Worm (Caenorhabditis elegans) whole organism, young adult: ENCODE results near the gene srh-60.

Experiments
- B0035.1 ChIP-seq: sonication (generic microtip); optimal IDR thresholded peaks from 2 replicates; lab custom pipeline; 2016; ENCODE audit warnings: missing genetic modification characterization, mild to moderate bottlenecking, missing compliant biosample characterization, missing genotype, missing genetic modification reagents
- B0336.3 ChIP-seq: fragments of 200-800 bp; sonication (Bioruptor generic); IDR thresholded peaks from 2 replicates; pipeline ENCODE4 v1.3.6; 2022; ENCODE audit warnings: missing genetic modification characterization, missing compliant biosample characterization
- D2030.7 ChIP-seq: fragments of 200-800 bp; sonication (Bioruptor generic); IDR thresholded peaks from 2 replicates; pipeline ENCODE4 v1.3.6; 2022; ENCODE audit warnings: missing genetic modification reagents, missing genetic modification characterization, missing compliant biosample characterization
- F22D6.2 ChIP-seq: sonication (generic microtip); optimal IDR thresholded peaks from 2 replicates; lab custom pipeline; 2016; ENCODE audit warnings: mild to moderate bottlenecking, missing genetic modification characterization, missing compliant biosample characterization
- F23B12.7 ChIP-seq: sonication (generic microtip); optimal IDR thresholded peaks from 2 replicates; lab custom pipeline; 2017; ENCODE audit warnings: missing genetic modification characterization, mild to moderate bottlenecking, missing compliant biosample characterization, antibody characterized with exemption, moderate library complexity; ENCODE audit not compliant: insufficient read depth
- F39B2.1 ChIP-seq: fragments of 200-800 bp; sonication (Bioruptor generic); IDR thresholded peaks from 2 replicates; pipeline ENCODE4 v1.3.6; 2022; ENCODE audit warnings: missing genetic modification reagents, missing genetic modification characterization, missing compliant biosample characterization
- F49E8.2 ChIP-seq: sonication (generic microtip); optimal IDR thresholded peaks from 3 replicates; lab custom pipeline; 2017; ENCODE audit warnings: missing genetic modification characterization, mild to moderate bottlenecking, missing compliant biosample characterization, antibody characterized with exemption, moderate library complexity; ENCODE audit not compliant: insufficient read depth
- T07F8.4 ChIP-seq: sonication (generic microtip); optimal IDR thresholded peaks from 2 replicates; lab custom pipeline; 2016; ENCODE audit warnings: mild to moderate bottlenecking, missing genetic modification characterization, moderate library complexity, missing compliant biosample characterization
- Y53F4B.3 ChIP-seq: fragments of 200-800 bp; sonication (Bioruptor generic); IDR thresholded peaks from 2 replicates; pipeline ENCODE4 v1.3.6; 2022; ENCODE audit warnings: missing genetic modification reagents, missing genetic modification characterization, missing compliant biosample characterization
- Y53G8AR.9 ChIP-seq: fragments of 200-800 bp; sonication (Bioruptor generic); conservative IDR thresholded peaks from 2 replicates; pipeline ENCODE4 v1.3.6; 2022; ENCODE audit warnings: missing genetic modification reagents, missing genetic modification characterization, missing compliant biosample characterization
- ama-1 ChIP-seq, 3 experiments: fragments of 150-350 bp in 1 of 3; sonication (generic microtip) in 2 of 3; optimal IDR thresholded peaks; 2 replicates each; lab custom pipeline; 2014 to 2018; ENCODE audit warnings: missing biosample characterization in 2 of 3, missing genetic modification characterization in 2 of 3, missing genetic modification reagents in 2 of 3
- aptf-2 ChIP-seq: fragments of 200-800 bp; sonication (Bioruptor generic); conservative IDR thresholded peaks from 2 replicates; pipeline ENCODE4 v1.3.6; 2022; ENCODE audit warnings: missing genetic modification reagents, missing genetic modification characterization, missing compliant biosample characterization
- aptf-3 ChIP-seq: fragments of 200-800 bp; sonication (Bioruptor generic); IDR thresholded peaks from 2 replicates; pipeline ENCODE4 v1.3.6; 2022; ENCODE audit warnings: missing genetic modification characterization, missing compliant biosample characterization
- athp-1 ChIP-seq: sonication (generic microtip); optimal IDR thresholded peaks from 2 replicates; lab custom pipeline; 2017; ENCODE audit warnings: mild to moderate bottlenecking, missing genetic modification characterization, missing compliant biosample characterization
- attf-6 ChIP-seq: fragments of 200-800 bp; sonication (Bioruptor generic); IDR thresholded peaks from 2 replicates; pipeline ENCODE4 v1.3.6; 2022; ENCODE audit warnings: missing genetic modification reagents, missing genetic modification characterization, missing compliant biosample characterization
- cebp-2 ChIP-seq: fragments of 200-800 bp; sonication (Bioruptor generic); IDR thresholded peaks from 2 replicates; pipeline ENCODE4 v1.3.6; 2022; ENCODE audit warnings: missing genetic modification characterization, missing compliant biosample characterization
- ceh-40 ChIP-seq: fragments of 200-800 bp; sonication (Bioruptor generic); IDR thresholded peaks from 2 replicates; pipeline ENCODE4 v1.3.6; 2022; ENCODE audit warnings: missing genetic modification characterization, missing compliant biosample characterization
- ceh-79 ChIP-seq: sonication (generic microtip); optimal IDR thresholded peaks from 2 replicates; lab custom pipeline; 2017; ENCODE audit warnings: mild to moderate bottlenecking, missing genetic modification characterization, missing compliant biosample characterization
- chd-7 ChIP-seq: sonication (generic microtip); optimal IDR thresholded peaks from 2 replicates; lab custom pipeline; 2016; ENCODE audit warnings: mild to moderate bottlenecking, missing genetic modification characterization, moderate library complexity, missing compliant biosample characterization
- egrh-3 ChIP-seq: fragments of 200-800 bp; sonication (Bioruptor generic); IDR thresholded peaks from 2 replicates; pipeline ENCODE4 v1.3.6; 2022; ENCODE audit warnings: missing genetic modification reagents, missing genetic modification characterization, missing compliant biosample characterization
- ets-4 ChIP-seq: fragments of 200-800 bp; sonication (Bioruptor generic); optimal IDR thresholded peaks from 2 replicates; lab custom pipeline; 2018; ENCODE audit warnings: mild to moderate bottlenecking, missing genetic modification characterization, missing compliant biosample characterization
- hlh-26 ChIP-seq: fragments of 200-800 bp; sonication (Bioruptor generic); conservative IDR thresholded peaks from 2 replicates; pipeline ENCODE4 v1.3.6; 2022; ENCODE audit warnings: missing genetic modification reagents, missing genetic modification characterization, missing compliant biosample characterization
- hrde-1 ChIP-seq: sonication (generic microtip); optimal IDR thresholded peaks from 2 replicates; lab custom pipeline; 2016; ENCODE audit warnings: missing genetic modification characterization, mild to moderate bottlenecking, missing compliant biosample characterization, moderate library complexity, missing genotype, missing genetic modification reagents, borderline replicate concordance
- lin-35 ChIP-seq, 3 experiments: fragments of 150-350 bp in 2 of 3; sonication (generic microtip) in 1 of 3; optimal IDR thresholded peaks; 2 replicates each; lab custom pipeline; 2014 to 2018; ENCODE audit warnings: missing biosample characterization in 3 of 3, missing genetic modification characterization in 3 of 3, missing genetic modification reagents in 3 of 3
- lin-40 ChIP-seq: sonication (generic microtip); optimal IDR thresholded peaks from 2 replicates; lab custom pipeline; 2016; ENCODE audit warnings: missing genetic modification characterization, mild to moderate bottlenecking, missing compliant biosample characterization, missing genotype, missing genetic modification reagents
- lsy-27 ChIP-seq: sonication (generic microtip); optimal IDR thresholded peaks from 2 replicates; lab custom pipeline; 2017; ENCODE audit warnings: missing genetic modification characterization, mild to moderate bottlenecking, missing compliant biosample characterization, antibody characterized with exemption, missing genotype, borderline replicate concordance; ENCODE audit not compliant: insufficient read depth
- madf-3 ChIP-seq: fragments of 200-800 bp; sonication (Bioruptor generic); IDR thresholded peaks from 2 replicates; pipeline ENCODE4 v1.3.6; 2022; ENCODE audit warnings: missing genetic modification reagents, missing genetic modification characterization, missing compliant biosample characterization
- madf-8 ChIP-seq: fragments of 200-800 bp; sonication (Bioruptor generic); conservative IDR thresholded peaks from 2 replicates; pipeline ENCODE4 v1.3.6; 2022; ENCODE audit warnings: missing genetic modification reagents, missing genetic modification characterization, missing compliant biosample characterization
- mcd-1 ChIP-seq: fragments of 200-800 bp; sonication (Bioruptor generic); IDR thresholded peaks from 2 replicates; pipeline ENCODE4 v1.3.6; 2022; ENCODE audit warnings: missing genetic modification reagents, missing genetic modification characterization, missing compliant biosample characterization
- nhr-120 ChIP-seq: fragments of 200-800 bp; sonication (Bioruptor generic); IDR thresholded peaks from 2 replicates; pipeline ENCODE4 v1.3.6; 2022; ENCODE audit warnings: missing genetic modification characterization, missing compliant biosample characterization
- nhr-80 ChIP-seq: sonication (generic microtip); optimal IDR thresholded peaks from 2 replicates; lab custom pipeline; 2016; ENCODE audit warnings: missing genetic modification characterization, missing compliant biosample characterization
- pbrm-1 ChIP-seq: fragments of 200-800 bp; sonication (Bioruptor generic); IDR thresholded peaks from 2 replicates; pipeline ENCODE4 v1.3.6; 2022; ENCODE audit warnings: missing genetic modification reagents, missing genetic modification characterization, missing compliant biosample characterization
- rec-8 ChIP-seq, 2 experiments: sonication (generic microtip); optimal IDR thresholded peaks; 2 replicates each; lab custom pipeline; 2016; ENCODE audit warnings: mild to moderate bottlenecking in 2 of 2, missing genetic modification characterization in 2 of 2, missing genetic modification reagents in 2 of 2, missing genotype in 2 of 2, missing biosample characterization in 1 of 2, missing compliant biosample characterization in 1 of 2, moderate library complexity in 1 of 2
- repo-1 ChIP-seq: sonication (generic microtip); optimal IDR thresholded peaks from 2 replicates; lab custom pipeline; 2017; ENCODE audit warnings: mild to moderate bottlenecking, missing genetic modification characterization, missing compliant biosample characterization
- rpc-1 ChIP-seq, 2 experiments: fragments of 150-350 bp in 1 of 2; sonication (generic microtip) in 1 of 2; optimal IDR thresholded peaks; 2 replicates each; lab custom pipeline; 2014 to 2018; ENCODE audit warnings: missing biosample characterization in 1 of 2, missing genetic modification characterization in 1 of 2, missing genetic modification reagents in 1 of 2, missing genotype in 1 of 2
- snpc-4 ChIP-seq, 5 experiments: fragments of 150-350 bp in 1 of 5; sonication (generic microtip) in 4 of 5; optimal IDR thresholded peaks; 2 replicates each; lab custom pipeline; 2014 to 2018; ENCODE audit warnings: missing genetic modification characterization in 5 of 5, missing biosample characterization in 3 of 5, antibody characterized with exemption in 2 of 5, mild to moderate bottlenecking in 2 of 5, missing compliant biosample characterization in 2 of 5, missing genotype in 2 of 5, moderate library complexity in 2 of 5, missing genetic modification reagents in 1 of 5
- sptf-2 ChIP-seq: fragments of 200-800 bp; sonication (Bioruptor generic); optimal IDR thresholded peaks from 2 replicates; lab custom pipeline; 2018; ENCODE audit warnings: mild to moderate bottlenecking, missing genetic modification characterization, missing compliant biosample characterization
- unc-130 ChIP-seq: sonication (generic microtip); optimal IDR thresholded peaks from 2 replicates; lab custom pipeline; 2016; ENCODE audit warnings: missing genetic modification reagents, missing genetic modification characterization, missing compliant biosample characterization
- xnd-1 ChIP-seq: sonication (generic microtip); optimal IDR thresholded peaks from 2 replicates; lab custom pipeline; 2016; ENCODE audit warnings: missing genotype, missing genetic modification reagents, missing genetic modification characterization, missing compliant biosample characterization
- zfh-2 ChIP-seq: fragments of 200-800 bp; sonication (Bioruptor generic); conservative IDR thresholded peaks from 2 replicates; pipeline ENCODE4 v1.3.6; 2022; ENCODE audit warnings: missing genetic modification reagents, missing genetic modification characterization, missing compliant biosample characterization
- ztf-25 ChIP-seq: fragments of 200-800 bp; sonication (Bioruptor generic); IDR thresholded peaks from 2 replicates; pipeline ENCODE4 v1.3.6; 2022; ENCODE audit warnings: missing genetic modification reagents, missing genetic modification characterization, missing compliant biosample characterization
- ztf-26 ChIP-seq: sonication (generic microtip); optimal IDR thresholded peaks from 2 replicates; lab custom pipeline; 2017; ENCODE audit warnings: missing genetic modification characterization, missing compliant biosample characterization
- ztf-6 ChIP-seq: fragments of 200-800 bp; sonication (Bioruptor generic); IDR thresholded peaks from 2 replicates; pipeline ENCODE4 v1.3.6; 2022; ENCODE audit warnings: missing genetic modification reagents, missing genetic modification characterization, missing compliant biosample characterization

The srh-60 gene

ce11 chrII:3583402-3583801 is at the start of gene srh-60:
srh-60 (plus strand) TSS chrII:3583702.
- TF ChIP-seq madf-8 (GFP tag; lab: Robert Waterston, UW) (no peak), snpc-4 (GFP tag; optimal IDR thresholded peaks at IDR 0.05; lab: Kevin White, UChicago) (no peak), snpc-4 (tag; optimal IDR thresholded peaks at IDR 0.05; lab: Kevin White, UChicago) (no peak), lsy-27 (tag; lab: Kevin White, UChicago) (no peak), F49E8.2 (tag; lab: Kevin White, UChicago) (no peak), madf-3 (GFP tag; lab: Robert Waterston, UW) (no peak), unc-130 (GFP tag; lab: Kevin White, UChicago) (no peak), ama-1 (optimal IDR thresholded peaks at IDR 0.05; lab: Kevin White, UChicago) (no peak), ama-1 (GFP tag; optimal IDR thresholded peaks at IDR 0.05; lab: Kevin White, UChicago) (no peak), rec-8 (tag; optimal IDR thresholded peaks at IDR 0.05; lab: Kevin White, UChicago) (no peak), pbrm-1 (GFP tag; lab: Robert Waterston, UW) (no peak), ztf-6 (GFP tag; lab: Robert Waterston, UW) (no peak)

ce11 chrII:3540151-3540550 is 43.4 kb upstream of the srh-60 start:
- TF ChIP-seq B0336.3 (GFP tag; lab: Robert Waterston, UW), result no peak
- TF ChIP-seq F23B12.7, result no peak
- TF ChIP-seq zfh-2 (GFP tag; lab: Robert Waterston, UW), result peak; percentile 69
- TF ChIP-seq mcd-1 (GFP tag; lab: Robert Waterston, UW), result 0 out of 2 replicates have a peak, but pooled peaks have one; percentile 18
- TF ChIP-seq egrh-3, result peak; percentile 42; the same call in 1 of the 2 replicates
- TF ChIP-seq sptf-2, result no peak
- no peak for TF ChIP-seq cebp-2
- TF ChIP-seq D2030.7, result no peak
- TF ChIP-seq F49E8.2 (tag; lab: Kevin White, UChicago), result no peak
- no peak for TF ChIP-seq B0035.1
- no peak for TF ChIP-seq hrde-1 (tag; lab: Kevin White, UChicago)

ce11 chrII:3546381-3546931 is 37.0 kb upstream of the srh-60 start, which contains the start of gene apd-3:
apd-3 (minus strand) TSS chrII:3546431.
- TF ChIP-seq ama-1 (optimal IDR thresholded peaks at IDR 0.05; lab: Kevin White, UChicago), result no peak
- TF ChIP-seq ama-1 (GFP tag; optimal IDR thresholded peaks at IDR 0.05; lab: Kevin White, UChicago), result no peak
- TF ChIP-seq repo-1 (tag; lab: Kevin White, UChicago), result no peak
- TF ChIP-seq rpc-1 (optimal IDR thresholded peaks at IDR 0.05; lab: Kevin White, UChicago), result no peak
- TF ChIP-seq rpc-1 (tag; optimal IDR thresholded peaks at IDR 0.05; lab: Kevin White, UChicago), result no peak
- no peak for TF ChIP-seq chd-7 (tag; lab: Kevin White, UChicago)
- TF ChIP-seq F23B12.7, result no peak
- TF ChIP-seq ceh-40 (GFP tag; lab: Robert Waterston, UW), result no peak
- TF ChIP-seq aptf-3 (GFP tag; lab: Robert Waterston, UW), result no peak
- TF ChIP-seq mcd-1 (GFP tag; lab: Robert Waterston, UW), result peak; percentile 32; the same call in 1 of the 2 replicates
- TF ChIP-seq ztf-26 (tag; lab: Kevin White, UChicago), result no peak
- TF ChIP-seq lin-35 (GFP tag; optimal IDR thresholded peaks at IDR 0.05; lab: Kevin White, UChicago), result no peak
- no peak for TF ChIP-seq attf-6 (GFP tag; lab: Robert Waterston, UW)
- no peak for TF ChIP-seq F22D6.2
- TF ChIP-seq Y53G8AR.9 (GFP tag; lab: Robert Waterston, UW), result no peak
- TF ChIP-seq nhr-80 (tag; lab: Kevin White, UChicago), result no peak
- no peak for TF ChIP-seq lin-40 (tag; lab: Kevin White, UChicago)
- TF ChIP-seq F39B2.1 (GFP tag; lab: Robert Waterston, UW), result no peak
- peak; percentile 97 for TF ChIP-seq xnd-1 (tag; lab: Kevin White, UChicago)
- no peak for TF ChIP-seq Y53F4B.3 (GFP tag; lab: Robert Waterston, UW)
- TF ChIP-seq hlh-26, result no peak
- no peak for TF ChIP-seq aptf-2 (GFP tag; lab: Robert Waterston, UW)
- no peak for TF ChIP-seq ztf-25 (GFP tag; lab: Robert Waterston, UW)
- TF ChIP-seq nhr-120 (GFP tag; lab: Robert Waterston, UW), result no peak
- no peak for TF ChIP-seq T07F8.4 (tag; lab: Kevin White, UChicago)
- TF ChIP-seq ets-4, result no peak
- TF ChIP-seq ceh-79 (tag; lab: Kevin White, UChicago), result no peak
- no peak for TF ChIP-seq athp-1
